Fruit fly (Drosophila melanogaster): Measurements from ENCODE around the gene out.

The out gene

DNA sequence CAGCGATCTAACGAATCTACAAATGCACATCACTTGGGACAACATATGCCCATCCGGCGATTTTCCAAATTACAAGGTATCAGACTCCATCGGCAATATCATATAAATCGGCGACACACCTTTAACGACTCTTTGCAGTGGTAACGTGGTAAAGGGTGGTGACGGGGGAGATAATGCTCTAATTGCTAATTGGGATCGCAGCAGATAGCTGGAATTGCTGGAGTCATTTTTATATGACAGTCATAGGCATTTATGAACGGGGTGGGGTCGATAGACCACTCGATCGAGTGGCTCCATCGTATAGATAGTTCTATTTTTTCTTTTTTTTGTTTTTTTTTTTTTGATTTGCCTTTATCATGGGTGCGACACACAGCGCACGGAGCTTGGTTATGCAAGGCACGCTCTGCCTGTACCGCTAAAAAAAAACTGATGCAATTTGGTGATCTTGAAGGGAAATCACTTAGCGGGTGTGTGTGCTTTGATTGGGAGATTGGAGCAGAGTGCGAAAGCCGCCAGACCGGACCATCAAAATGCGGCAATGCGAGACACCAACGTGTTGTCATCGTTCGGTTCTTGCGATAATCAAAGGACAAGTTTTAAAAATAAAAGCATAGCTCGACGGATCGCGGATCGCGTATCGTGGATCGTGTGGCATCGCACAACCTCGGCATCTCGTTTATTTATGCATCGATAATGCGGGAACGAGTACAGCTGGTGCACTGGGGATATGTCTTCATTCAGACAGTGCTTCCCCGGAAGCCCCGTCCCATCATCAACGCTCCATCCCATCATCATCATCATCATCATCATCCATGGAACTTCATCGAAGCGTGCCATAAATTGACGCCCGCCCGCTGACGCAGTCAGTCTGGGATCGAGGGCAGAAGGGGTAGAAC lies 7.4 kb downstream of the out start (continued):
- TF ChIP-seq CG9139 (GFP tag; optimal IDR thresholded peaks at IDR 0.05): peak; percentile 31
- peak; percentile 35 for TF ChIP-seq CG1621 (tag; optimal IDR thresholded peaks at IDR 0.05)
- peak; percentile 48; the same call in 1 of the 3 replicates for TF ChIP-seq CG8119 (GFP tag; IDR thresholded peaks at IDR 0.05)
- no peak for TF ChIP-seq Lpt (GFP tag; optimal IDR thresholded peaks at IDR 0.05)
- peak; percentile 33 for TF ChIP-seq vri (GFP tag; optimal IDR thresholded peaks at IDR 0.05)
- TF ChIP-seq svp (GFP tag): peak; percentile 78

DNA sequence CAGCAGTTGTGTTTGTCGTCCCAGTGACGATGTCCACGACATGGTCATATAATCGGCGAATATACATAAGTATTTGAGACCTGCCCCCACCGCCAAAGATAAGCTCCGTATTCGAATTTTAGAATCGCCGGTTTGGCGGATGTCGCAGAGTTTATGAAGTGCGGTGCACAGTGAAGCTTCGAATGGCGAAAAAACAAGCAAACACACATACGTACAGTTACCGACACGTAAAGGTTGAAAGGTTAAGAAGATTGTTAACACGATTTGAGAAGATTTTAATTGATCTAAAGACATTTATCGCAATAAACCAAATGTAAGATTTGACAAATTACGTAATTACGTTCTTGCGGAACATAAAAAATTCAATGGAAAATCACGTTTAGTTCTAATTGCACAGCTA lies 12.3 kb downstream of the out start:
- no peak for TF ChIP-seq CG6163 (GFP tag; IDR thresholded peaks at IDR 0.05)
- TF ChIP-seq lz (GFP tag; optimal IDR thresholded peaks at IDR 0.05): no peak
- peak; percentile 27 for TF ChIP-seq vri (GFP tag; optimal IDR thresholded peaks at IDR 0.05)

DNA sequence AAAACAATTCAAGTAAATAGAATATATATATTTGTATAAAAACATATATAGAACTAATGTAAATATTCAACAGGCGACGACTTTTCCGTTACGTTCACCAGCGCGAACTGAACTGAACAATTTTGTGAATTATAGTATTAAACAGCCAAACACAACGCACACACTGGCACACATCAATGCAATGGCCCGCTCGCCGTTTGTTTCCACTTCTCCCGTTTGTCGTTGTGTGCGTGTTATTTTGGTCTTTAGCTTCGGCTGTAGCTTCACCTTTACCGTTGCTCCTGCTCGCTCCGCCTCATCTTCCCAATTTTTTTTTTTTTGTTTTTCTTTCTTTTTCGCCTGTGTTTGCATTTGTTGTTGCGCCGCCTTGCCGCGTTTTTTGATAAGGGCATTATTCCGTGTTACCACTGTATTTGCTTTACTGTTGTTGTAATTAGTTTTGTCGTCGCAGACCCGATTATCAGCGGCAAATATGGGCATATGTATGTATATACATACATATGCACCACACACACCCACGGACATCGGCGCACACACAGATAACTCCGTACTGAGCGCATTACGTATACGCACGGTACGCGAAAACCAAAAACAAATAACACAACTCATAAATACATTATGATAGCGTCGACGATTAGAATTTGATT lies 14.0 kb downstream of the out start, which contains the start of gene CG8051:
CG8051 (minus strand) TSS at position 116 of the 647 bp plus-strand sequence.
- peak; percentile 40 for TF ChIP-seq CG16779 (tag; optimal IDR thresholded peaks at IDR 0.05)
- peak; percentile 86 for TF ChIP-seq fkh (GFP tag; optimal IDR thresholded peaks at IDR 0.05)
- TF ChIP-seq CG6163 (GFP tag; IDR thresholded peaks at IDR 0.05): no peak
- TF ChIP-seq OdsH (GFP tag; optimal IDR thresholded peaks at IDR 0.05): peak; percentile 1
- TF ChIP-seq salr (GFP tag; optimal IDR thresholded peaks at IDR 0.05): no peak
- TF ChIP-seq CG7368 (GFP tag; optimal IDR thresholded peaks at IDR 0.05): no peak
- peak; percentile 35 for TF ChIP-seq pdm3 (GFP tag; optimal IDR thresholded peaks at IDR 0.05)
- peak; percentile 5 for TF ChIP-seq achi (GFP tag; optimal IDR thresholded peaks at IDR 0.05)
- peak; percentile 5 for TF ChIP-seq CG8632 (GFP tag; optimal IDR thresholded peaks at IDR 0.05)
- TF ChIP-seq Met (GFP tag; optimal IDR thresholded peaks at IDR 0.05): peak; percentile 3
- peak; percentile 92 for TF ChIP-seq vri (GFP tag; optimal IDR thresholded peaks at IDR 0.05)
- no peak for TF ChIP-seq CG9139 (GFP tag; optimal IDR thresholded peaks at IDR 0.05)
- TF ChIP-seq CG6792 (GFP tag; optimal IDR thresholded peaks at IDR 0.05): peak; percentile 8
- peak; percentile 1 for TF ChIP-seq topi (GFP tag; optimal IDR thresholded peaks at IDR 0.05)
- peak; percentile 65 for TF ChIP-seq svp (GFP tag)
- no peak for TF ChIP-seq dac (GFP tag; optimal IDR thresholded peaks at IDR 0.05)
- TF ChIP-seq CG3919 (GFP tag; optimal IDR thresholded peaks at IDR 0.05): no peak
- TF ChIP-seq CG31627 (GFP tag; optimal IDR thresholded peaks at IDR 0.05): no peak
- TF ChIP-seq acj6 (GFP tag; optimal IDR thresholded peaks at IDR 0.05): no peak

DNA sequence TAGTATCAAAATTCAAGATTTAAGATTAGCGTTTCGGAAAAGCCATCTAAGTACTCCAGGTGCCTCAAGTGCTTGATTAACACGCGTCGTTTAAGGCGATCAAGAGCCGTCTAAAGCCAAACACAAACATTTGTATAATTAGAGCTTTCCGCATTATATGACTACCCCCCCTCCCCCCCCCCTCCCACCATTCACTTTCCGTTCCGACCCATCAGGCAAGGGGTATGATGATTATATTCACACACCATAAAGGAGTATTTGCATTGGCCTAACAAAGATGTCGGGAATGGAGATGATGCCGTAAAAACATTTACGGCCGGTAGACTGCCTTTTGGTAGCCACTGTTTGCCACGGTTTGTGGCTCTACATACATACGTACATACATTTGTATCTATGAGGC lies 15.4 kb downstream of the out start:
- TF ChIP-seq lz (GFP tag; optimal IDR thresholded peaks at IDR 0.05) (no peak), fkh (GFP tag; optimal IDR thresholded peaks at IDR 0.05) (peak; percentile 82)

DNA sequence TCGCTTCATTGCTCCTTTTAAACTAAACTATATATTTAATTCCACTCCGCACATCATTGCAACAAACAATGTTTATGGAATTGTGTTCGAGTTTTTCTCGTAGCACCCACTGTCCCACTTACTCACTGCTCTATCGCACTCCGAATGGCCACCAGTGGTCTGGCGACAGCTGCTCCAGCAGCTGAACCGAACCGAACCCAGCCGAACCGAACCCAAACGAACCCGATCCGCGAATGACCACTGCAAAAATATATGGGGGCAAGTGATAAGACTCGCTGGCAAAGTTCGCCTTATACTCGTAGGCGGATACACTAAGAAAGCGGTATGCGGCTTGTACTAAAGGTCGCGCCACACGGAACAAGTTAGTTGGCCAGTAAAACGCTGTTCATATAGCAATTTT lies 16.7 kb downstream of the out start:
- peak; percentile 26 for TF ChIP-seq Eip78C (GFP tag)
- TF ChIP-seq CG7368 (GFP tag; optimal IDR thresholded peaks at IDR 0.05): no peak
- peak; percentile 86 for TF ChIP-seq svp (GFP tag)

DNA sequence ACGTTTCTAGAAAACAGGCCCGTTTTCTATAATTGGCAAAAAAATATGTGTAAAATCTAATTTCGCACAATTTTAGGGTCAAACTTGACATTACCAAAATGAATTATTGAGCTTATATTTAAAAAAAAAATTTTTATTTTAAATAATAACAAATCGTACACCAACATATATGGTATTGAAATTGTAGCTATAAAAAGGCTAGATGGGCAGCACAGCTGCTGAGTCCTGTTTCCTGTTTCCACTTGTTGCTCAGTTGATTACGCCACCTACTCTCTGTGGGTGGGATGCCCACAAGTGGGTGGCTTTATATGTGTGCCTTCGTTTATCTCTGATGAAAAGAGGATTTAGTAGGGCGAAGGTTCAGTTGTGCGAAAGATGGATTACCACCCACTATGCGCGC lies 22.5 kb downstream of the out start:
- TF ChIP-seq CG8119 (GFP tag; IDR thresholded peaks at IDR 0.05) (no peak), lz (GFP tag; optimal IDR thresholded peaks at IDR 0.05) (no peak)

DNA sequence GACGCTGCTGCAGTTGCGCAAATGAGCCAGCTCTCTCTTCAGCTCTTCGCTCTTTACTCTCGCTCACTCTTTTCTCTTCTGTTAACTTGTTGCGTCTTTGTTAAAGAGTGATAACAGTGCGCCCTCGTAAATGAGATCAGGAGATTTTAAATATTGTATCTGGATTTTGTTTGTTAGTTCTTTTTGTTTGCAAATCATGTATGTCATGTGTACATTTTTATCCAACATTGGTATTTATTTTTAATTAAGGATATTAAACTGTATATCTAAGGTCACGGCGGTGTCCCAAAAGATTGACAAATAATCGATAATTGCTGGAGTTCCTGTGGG lies 23.2 kb downstream of the out start:
- TF ChIP-seq vri (GFP tag; optimal IDR thresholded peaks at IDR 0.05): no peak
- peak; percentile 67 for TF ChIP-seq CG8119 (GFP tag; IDR thresholded peaks at IDR 0.05)
- TF ChIP-seq Lpt (GFP tag; optimal IDR thresholded peaks at IDR 0.05): no peak
- TF ChIP-seq dac (GFP tag; optimal IDR thresholded peaks at IDR 0.05): no peak
- TF ChIP-seq CG9139 (GFP tag; optimal IDR thresholded peaks at IDR 0.05): no peak
- TF ChIP-seq CG15336 (GFP tag; IDR thresholded peaks at IDR 0.05): peak; percentile 71
- peak; percentile 29 for TF ChIP-seq Ets21C (GFP tag; optimal IDR thresholded peaks at IDR 0.05)
- peak; percentile 27 for TF ChIP-seq CG1621 (tag; optimal IDR thresholded peaks at IDR 0.05)
- TF ChIP-seq Hr4 (GFP tag; optimal IDR thresholded peaks at IDR 0.05): peak; percentile 64
- peak; percentile 40 for TF ChIP-seq CG7368 (GFP tag; optimal IDR thresholded peaks at IDR 0.05)
- TF ChIP-seq Gug (GFP tag; IDR thresholded peaks at IDR 0.05): peak; percentile 21; the same call in 1 of the 2 replicates
- no peak for TF ChIP-seq CG8319 (GFP tag; optimal IDR thresholded peaks at IDR 0.05)
- TF ChIP-seq Sox102F (GFP tag; optimal IDR thresholded peaks at IDR 0.05): peak; percentile 74
- peak; percentile 53 for TF ChIP-seq achi (GFP tag; optimal IDR thresholded peaks at IDR 0.05)
- peak; percentile 11 for TF ChIP-seq spab (GFP tag; optimal IDR thresholded peaks at IDR 0.05)
- TF ChIP-seq Eip75B (GFP tag; optimal IDR thresholded peaks at IDR 0.05): peak; percentile 38
- TF ChIP-seq Eip93F (GFP tag; optimal IDR thresholded peaks at IDR 0.05): peak; percentile 39
- TF ChIP-seq cyc (GFP tag; optimal IDR thresholded peaks at IDR 0.05): peak; percentile 59
- peak; percentile 63 for TF ChIP-seq CG8632 (GFP tag; optimal IDR thresholded peaks at IDR 0.05)
- peak; percentile 30; the same call in 1 of the 2 replicates for TF ChIP-seq CG11294 (GFP tag; IDR thresholded peaks at IDR 0.05)
- TF ChIP-seq ss (GFP tag; optimal IDR thresholded peaks at IDR 0.05): peak in 1 of 2 experiments; percentile 37

Measured in whole organism, prepupa.